Worm (Caenorhabditis elegans) whole organism, late embryonic: ENCODE results near the gene C06E7.4.

Source experiments
- nhr-232 ChIP-seq: sonication (generic microtip); optimal IDR thresholded peaks from 2 replicates; lab custom pipeline; 2016; ENCODE audit warnings: missing genetic modification characterization, missing compliant biosample characterization
- npax-4 ChIP-seq: sonication (generic microtip); optimal IDR thresholded peaks from 2 replicates; lab custom pipeline; 2016; ENCODE audit warnings: missing genetic modification characterization, missing compliant biosample characterization
- sox-2 ChIP-seq: fragments of 200-800 bp; sonication (Bioruptor generic); IDR thresholded peaks from 2 replicates; pipeline ENCODE4 v1.3.6; 2022; ENCODE audit warnings: missing genetic modification reagents, missing genetic modification characterization, missing compliant biosample characterization

- TF ChIP-seq npax-4 (tag; lab: Kevin White, UChicago) (no peak), nhr-232 (no peak), sox-2 (GFP tag; lab: Robert Waterston, UW) (no peak)
Measured at ce11 chrIV:5891265-5891664, 31.5 kb upstream of the C06E7.4 start, which contains the start of gene H04M03.3.
